Worm (Caenorhabditis elegans) whole organism, late embryonic: ENCODE measurements around the gene eif-2Bgamma.

Source experiments
- ceh-48 ChIP-seq: sonication (generic microtip); optimal IDR thresholded peaks from 2 replicates; lab custom pipeline; 2016; ENCODE audit warnings: missing genetic modification characterization, inconsistent platforms, missing compliant biosample characterization
- ceh-9 ChIP-seq: sonication (generic microtip); optimal IDR thresholded peaks from 2 replicates; lab custom pipeline; 2016; ENCODE audit warnings: mild to moderate bottlenecking, missing genetic modification characterization, inconsistent platforms, missing compliant biosample characterization
- che-1 ChIP-seq: sonication (generic microtip); optimal IDR thresholded peaks from 2 replicates; lab custom pipeline; 2016; ENCODE audit warnings: mild to moderate bottlenecking, missing genetic modification characterization, missing compliant biosample characterization
- nhr-11 ChIP-seq: fragments of 150-350 bp; optimal IDR thresholded peaks from 2 replicates; lab custom pipeline; 2014; ENCODE audit warnings: missing biosample characterization, missing genetic modification characterization

DNA sequence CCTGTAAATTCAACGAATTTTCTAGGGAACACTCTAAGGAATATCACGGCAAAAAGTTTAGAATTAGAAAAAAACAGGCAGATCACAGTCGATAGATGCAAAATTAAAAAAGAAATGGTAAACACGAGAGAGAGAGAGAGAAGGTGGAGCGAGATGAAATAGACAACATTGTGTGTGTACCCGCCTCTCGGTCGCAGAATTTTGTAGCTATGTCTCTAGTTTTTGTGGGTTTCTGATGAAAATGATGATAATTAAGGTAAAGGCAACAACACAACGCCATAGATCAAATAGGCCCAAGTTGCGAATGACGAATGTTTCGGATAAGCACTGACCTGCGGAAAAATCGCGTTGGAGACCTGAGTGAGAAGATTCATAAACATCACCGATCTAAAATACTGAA lies 6.1 kb upstream of the eif-2Bgamma start, which contains the start of gene sod-1:
- TF ChIP-seq ceh-48 (tag; lab: Kevin White, UChicago) (no peak), che-1 (tag; lab: Kevin White, UChicago) (no peak), ceh-9 (tag; lab: Kevin White, UChicago) (no peak), nhr-11 (tag; lab: Kevin White, UChicago) (no peak)
